Fruit fly (Drosophila melanogaster) ovary, adult (tissue): Measurements from ENCODE around the gene CG11882.
A peak's percentile ranks its signal among the peaks of the same experiment; 100 is the strongest.

Source experiments
- CG17801 ChIP-seq: fragments of 200-800 bp; optimal IDR thresholded peaks from 2 replicates; lab custom pipeline; 2019; ENCODE audit warnings: missing biosample characterization, mild to moderate bottlenecking, missing genetic modification characterization, moderate library complexity; ENCODE audit not compliant: partially characterized antibody

Gene CG11882

DNA sequence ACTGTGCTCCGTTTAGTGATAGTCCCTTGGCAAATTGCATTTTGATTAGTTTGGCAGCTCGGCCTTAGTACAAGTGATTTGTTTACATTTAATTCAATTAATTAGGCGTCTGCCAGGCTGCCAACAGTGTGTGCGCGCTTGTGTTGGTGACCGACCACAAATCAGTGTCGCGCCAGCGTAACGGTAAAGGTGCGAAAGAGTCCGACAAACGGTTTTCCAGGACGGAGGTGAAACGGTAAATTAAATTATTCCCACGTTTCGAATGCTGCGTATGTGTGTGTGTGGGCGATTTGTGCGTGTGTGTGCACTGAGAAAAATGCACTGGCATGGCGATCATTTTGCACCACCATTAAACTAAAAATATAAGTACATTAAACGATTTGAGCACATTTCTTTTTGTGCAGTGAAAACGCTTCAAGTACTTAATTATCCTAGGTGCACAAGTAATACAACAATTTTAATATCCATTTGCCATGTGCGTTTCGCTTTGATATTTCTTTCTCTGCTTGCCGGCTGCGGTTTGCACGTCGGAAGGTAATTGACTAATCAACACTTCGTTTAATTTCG, 8.9 kb downstream of the CG11882 start:
- peak; percentile 68 for TF ChIP-seq CG17801 (GFP tag; lab: Kevin White, UChicago)

DNA sequence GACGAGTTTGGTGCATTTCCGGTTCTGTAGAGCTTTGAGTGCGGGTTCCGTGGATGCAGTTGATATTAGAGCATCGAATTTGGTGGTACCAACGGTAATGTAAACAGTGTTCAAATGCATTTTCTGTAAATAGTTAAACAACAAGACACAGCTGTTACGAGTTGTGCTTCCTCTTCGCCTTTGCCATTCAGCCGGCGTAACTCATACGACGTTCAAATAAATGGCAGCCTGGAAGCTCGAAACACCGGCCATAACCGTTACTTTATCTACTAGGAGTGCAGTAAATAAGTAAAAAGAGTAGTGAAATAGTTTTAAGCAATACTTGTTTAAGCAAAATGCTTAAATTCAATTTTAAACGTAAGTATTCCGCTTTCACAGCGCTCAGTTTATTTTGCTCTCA, 9.6 kb downstream of the CG11882 start, which contains the start of the genes Alg13 and superdeath:
TSS of gene Alg13 (minus strand) at position 167 of the 400 bp plus-strand sequence.
TSS of gene superdeath (plus strand) at position 256 of the 400 bp plus-strand sequence.
- TF ChIP-seq CG17801 (GFP tag; lab: Kevin White, UChicago) = no peak

DNA sequence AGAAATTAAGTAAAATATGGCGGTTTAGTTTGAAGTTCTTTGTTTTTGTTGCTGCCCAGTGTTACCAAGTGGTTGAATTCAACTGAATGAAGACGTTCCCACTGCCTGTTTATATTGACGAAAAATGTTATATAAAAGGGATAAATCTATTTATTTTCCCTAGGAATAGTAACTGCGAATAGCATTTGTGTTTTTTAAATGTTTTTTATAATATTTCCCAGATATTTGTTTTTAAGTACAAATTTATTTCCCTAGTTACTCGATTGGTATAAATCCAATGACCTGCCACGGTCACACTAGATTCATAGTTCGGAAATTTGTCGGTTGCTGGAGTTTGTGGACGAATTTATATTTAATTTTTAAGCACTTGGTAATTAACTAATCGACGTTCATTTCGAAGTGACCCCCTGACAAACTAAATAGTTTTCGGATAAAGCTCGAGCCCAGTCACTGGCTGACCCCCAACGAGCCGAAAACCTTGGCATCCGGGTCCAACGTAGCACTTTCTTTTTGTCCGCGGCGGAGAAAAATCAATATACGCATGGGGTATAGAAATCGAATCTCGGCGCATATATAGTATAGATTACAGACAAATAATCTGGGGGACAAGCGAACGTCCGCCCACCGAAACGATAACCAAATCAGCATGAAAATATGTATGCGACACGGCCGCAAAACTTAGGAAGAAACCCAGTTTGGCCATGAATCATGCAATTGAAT, 16.9 kb downstream of the CG11882 start, which contains the start of the genes dgt6 and Vha100-1:
TSS of gene dgt6 (minus strand) at position 71 of the 720 bp plus-strand sequence.
TSS of gene Vha100-1 (plus strand) at position 292 of the 720 bp plus-strand sequence.
- TF ChIP-seq CG17801 (GFP tag; lab: Kevin White, UChicago) = peak; percentile 36

DNA sequence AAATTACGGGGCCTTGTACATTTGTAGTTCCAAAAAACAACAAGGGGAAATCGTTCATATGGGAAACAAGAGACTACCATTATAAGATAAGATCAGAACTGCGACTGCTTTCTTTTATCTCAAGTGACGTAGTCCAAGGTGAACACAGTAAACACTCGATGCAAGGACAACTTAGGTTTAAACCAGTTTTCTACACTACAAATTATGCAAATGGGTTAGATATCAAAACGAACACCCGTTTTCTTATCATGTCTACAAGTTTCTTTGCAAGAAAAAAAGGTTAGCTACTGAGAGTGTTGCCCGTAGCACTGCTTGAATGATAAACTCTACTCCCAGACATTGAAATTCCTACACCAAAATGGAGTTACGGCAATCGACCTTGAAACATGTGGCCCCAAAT, 23.8 kb downstream of the CG11882 start:
- peak; percentile 76 for TF ChIP-seq CG17801 (GFP tag; lab: Kevin White, UChicago)

DNA sequence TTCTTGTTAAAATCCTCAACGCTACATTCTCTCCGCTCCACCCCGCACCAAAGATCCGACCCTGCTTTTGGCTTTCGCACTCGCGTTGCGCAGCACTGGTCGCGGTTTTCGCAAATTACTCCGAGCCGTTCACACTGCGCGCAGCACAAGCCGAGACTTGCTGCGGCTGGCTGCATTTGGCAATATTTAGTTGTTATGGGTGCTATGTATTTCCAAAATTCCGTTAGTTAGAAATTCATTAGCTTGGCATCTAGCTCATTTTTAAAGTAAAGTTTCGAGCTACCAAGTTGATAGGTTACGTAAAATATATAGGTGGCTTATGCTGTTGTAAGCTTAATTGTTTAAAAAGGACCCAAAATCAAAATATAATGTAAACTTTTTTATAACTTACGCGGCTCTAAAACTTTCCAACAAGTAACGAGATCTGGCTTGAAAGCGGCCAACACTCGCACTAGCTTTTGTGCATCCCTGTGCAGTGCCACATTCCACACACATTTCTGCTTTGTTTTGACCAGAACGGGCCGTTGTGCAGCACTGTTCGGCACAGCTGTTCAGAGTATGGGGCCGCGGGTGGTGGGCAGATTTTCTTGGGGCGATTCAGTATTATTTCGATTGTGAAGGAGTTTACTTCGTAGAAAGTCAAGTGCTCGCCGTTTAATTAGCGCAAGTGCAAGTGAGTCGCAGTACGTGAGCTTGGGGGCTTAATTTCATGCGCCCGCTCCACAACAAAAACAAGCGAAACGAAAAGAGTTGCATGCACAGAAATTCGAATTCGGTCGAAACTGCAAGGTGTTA, 25.0 kb downstream of the CG11882 start, which contains the start of the genes yem and Ctl2:
TSS of gene yem (minus strand) at position 63 of the 795 bp plus-strand sequence.
TSS of gene Ctl2 (plus strand) at position 554 of the 795 bp plus-strand sequence.
- TF ChIP-seq CG17801 (GFP tag; lab: Kevin White, UChicago) = peak; percentile 41

DNA sequence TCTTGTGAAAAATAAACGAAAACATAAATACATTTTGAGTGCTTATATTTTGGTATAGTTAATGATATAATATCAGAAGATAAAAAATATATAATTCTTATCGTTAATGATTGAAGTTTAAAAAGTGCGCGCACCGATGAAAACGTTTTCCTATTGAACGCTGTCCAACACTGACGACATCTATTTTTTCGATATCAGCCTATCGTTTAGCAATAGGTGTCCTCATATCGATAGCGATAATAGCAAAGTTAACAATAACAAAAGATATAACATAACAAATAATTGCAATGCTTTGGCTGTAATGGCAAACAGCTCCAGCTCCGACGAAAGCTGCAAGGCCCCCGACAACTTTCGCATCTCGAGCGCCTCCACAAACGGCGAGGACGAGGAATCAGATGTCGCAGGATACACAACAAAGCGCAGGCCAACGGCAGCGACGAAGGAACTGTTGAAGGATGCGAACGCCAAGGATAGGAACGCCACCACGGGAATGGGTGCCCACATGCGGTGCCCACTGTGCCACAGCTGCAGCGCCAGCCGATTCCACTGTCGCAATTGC, 31.7 kb downstream of the CG11882 start, which contains the start of gene Atg14:
TSS of gene Atg14 (plus strand) at position 225 of the 559 bp plus-strand sequence.
- peak; percentile 51 for TF ChIP-seq CG17801 (GFP tag; lab: Kevin White, UChicago)

DNA sequence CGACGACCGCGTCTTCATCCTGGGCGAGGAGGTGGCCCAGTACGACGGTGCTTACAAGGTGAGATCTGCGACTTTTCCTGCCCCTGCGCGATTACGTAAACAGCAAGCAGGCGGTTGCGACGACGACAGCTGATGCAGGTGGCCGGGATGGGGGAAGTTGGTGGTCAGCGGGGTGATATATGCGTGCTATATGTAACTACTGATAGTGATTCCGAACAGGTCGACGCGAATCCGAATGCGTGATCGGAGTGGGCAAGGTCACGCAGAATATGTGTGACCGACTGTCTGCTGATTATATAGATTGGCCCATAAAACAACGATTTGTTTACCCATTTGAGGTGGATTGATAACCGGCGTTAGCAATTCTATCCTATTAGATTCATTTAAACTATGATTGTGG, 34.6 kb downstream of the CG11882 start:
- TF ChIP-seq CG17801 (GFP tag; lab: Kevin White, UChicago) = no peak

DNA sequence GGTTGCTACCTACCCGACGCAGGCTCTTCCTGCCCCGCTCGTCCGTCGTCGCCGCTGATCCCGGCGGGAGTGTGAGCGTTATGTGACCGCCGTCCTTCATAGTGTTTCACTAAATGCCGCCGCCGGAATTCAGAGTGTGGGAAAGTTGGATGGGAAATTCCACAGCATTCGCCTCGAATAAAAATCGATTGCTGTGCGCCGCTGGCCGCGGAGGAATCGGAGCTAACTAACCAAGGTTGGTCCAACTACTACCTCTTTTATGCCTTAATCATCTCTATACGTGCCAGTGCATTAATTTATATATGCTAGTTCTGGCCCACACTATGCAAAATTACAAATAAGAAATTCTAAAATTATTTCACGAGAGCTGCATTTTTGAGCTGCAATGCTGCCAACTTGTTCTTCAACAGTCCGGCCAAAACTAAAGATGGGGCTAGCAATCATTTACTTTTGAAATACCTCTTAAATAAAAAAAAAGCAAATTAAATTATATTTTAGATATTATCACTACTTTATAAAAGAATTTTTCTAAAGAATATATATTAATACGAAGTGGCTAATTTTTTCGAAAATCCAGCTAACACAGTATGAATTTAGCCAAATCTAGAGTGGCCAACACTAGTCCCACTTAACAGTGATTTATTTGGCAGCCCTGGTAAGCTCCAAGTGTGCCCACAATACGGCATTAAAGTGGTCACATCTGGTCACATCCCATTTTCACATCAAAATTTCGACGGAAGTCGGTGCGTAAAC, 35.4 kb downstream of the CG11882 start, which contains the start of the genes alpha-Man-Ib and Pdhb:
TSS of gene alpha-Man-Ib (minus strand) at position 425 of the 753 bp plus-strand sequence.
TSS of gene Pdhb (plus strand) at position 674 of the 753 bp plus-strand sequence.
- peak; percentile 66 for TF ChIP-seq CG17801 (GFP tag; lab: Kevin White, UChicago)

DNA sequence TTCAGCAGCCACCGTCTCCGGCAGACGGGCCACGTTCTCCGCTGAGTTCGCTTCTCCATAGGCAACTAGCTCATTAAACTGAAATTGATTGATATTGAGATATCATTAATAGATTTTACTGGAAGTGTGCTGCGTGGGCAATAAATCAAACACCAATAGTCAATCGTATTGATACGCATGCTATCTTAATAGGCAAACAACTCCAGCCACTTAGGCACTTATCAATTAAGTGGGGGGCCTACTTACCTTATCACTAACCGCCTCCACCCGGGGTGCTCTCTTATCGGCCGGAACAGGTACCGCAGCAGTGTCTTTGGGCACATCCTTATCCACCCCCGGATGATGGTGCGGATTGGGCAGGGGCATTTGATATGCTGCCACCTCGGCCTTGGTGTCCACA, 36.2 kb downstream of the CG11882 start:
- TF ChIP-seq CG17801 (GFP tag; lab: Kevin White, UChicago) = no peak

DNA sequence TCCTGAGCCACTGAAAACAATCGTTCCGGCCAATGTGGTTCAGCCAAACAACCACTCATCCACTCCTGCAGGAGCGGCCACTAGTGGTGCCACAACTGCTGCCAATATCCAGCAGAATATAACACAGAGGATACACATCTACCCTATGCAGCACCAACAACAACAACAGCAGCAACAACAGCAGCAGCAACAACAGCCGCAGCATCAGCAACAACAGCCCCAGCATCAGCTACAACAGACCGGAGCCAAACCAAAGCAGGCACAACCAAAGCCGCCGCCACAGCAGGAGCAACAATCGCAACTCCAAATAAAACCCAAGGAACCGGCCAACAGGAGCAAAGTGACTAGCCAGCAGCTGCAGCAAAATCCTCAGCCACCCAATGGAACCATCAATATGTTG, 44.7 kb downstream of the CG11882 start:
- TF ChIP-seq CG17801 (GFP tag; lab: Kevin White, UChicago) = no peak

DNA sequence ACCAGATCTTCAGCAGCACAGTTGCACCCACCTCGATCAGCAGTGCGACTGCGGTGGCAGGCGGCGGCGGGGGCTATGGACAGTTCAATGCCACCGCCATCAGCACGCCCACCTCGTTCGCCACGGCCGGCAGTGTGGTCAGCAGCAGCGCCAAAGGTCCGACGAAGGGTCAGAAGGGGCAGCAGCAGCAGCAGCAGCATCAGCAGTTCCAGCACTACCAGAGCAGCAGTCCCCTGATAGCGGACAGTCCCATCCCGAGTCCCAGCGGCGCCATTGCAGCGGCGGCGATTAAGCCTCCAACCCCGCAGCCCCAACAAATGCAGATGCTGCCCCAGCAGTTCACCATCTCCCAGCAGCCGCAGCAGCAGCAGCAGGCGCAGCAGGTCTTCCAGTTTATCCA, 50.0 kb downstream of the CG11882 start:
- no peak for TF ChIP-seq CG17801 (GFP tag; lab: Kevin White, UChicago)
